Worm (Caenorhabditis elegans) whole organism, L4 larva: Measurements from ENCODE around the gene hda-2.

Experiments
- T20F7.1 ChIP-seq: fragments of 200-800 bp; sonication (Bioruptor generic); optimal IDR thresholded peaks from 2 replicates; lab custom pipeline; 2018; ENCODE audit warnings: mild to moderate bottlenecking, missing genetic modification characterization, missing compliant biosample characterization
- Y105C5A.15 ChIP-seq: fragments of 200-800 bp; sonication (Bioruptor generic); IDR thresholded peaks from 2 replicates; pipeline ENCODE4 v1.3.6; 2022; ENCODE audit warnings: missing genetic modification characterization, missing compliant biosample characterization
- Y48G9A.11 ChIP-seq: fragments of 200-800 bp; sonication (Bioruptor generic); IDR thresholded peaks from 2 replicates; pipeline ENCODE4 v1.3.6; 2022; ENCODE audit warnings: missing genetic modification reagents, missing genetic modification characterization, missing compliant biosample characterization
- Y5F2A.4 ChIP-seq: fragments of 200-800 bp; sonication (Bioruptor generic); optimal IDR thresholded peaks from 2 replicates; lab custom pipeline; 2018; ENCODE audit warnings: mild to moderate bottlenecking, missing genetic modification characterization, missing compliant biosample characterization
- Y75B8A.6 ChIP-seq: fragments of 200-800 bp; sonication (Bioruptor generic); IDR thresholded peaks from 2 replicates; pipeline ENCODE4 v1.3.6; 2022; ENCODE audit warnings: missing genetic modification reagents, missing genetic modification characterization, missing compliant biosample characterization
- aha-1 ChIP-seq: fragments of 150-350 bp; peaks from one replicate; lab custom pipeline; 2014; ENCODE audit warnings: missing biosample characterization, missing genetic modification characterization
- attf-4 ChIP-seq: sonication (generic microtip); optimal IDR thresholded peaks from 3 replicates; lab custom pipeline; 2017; ENCODE audit warnings: missing biosample characterization, missing genetic modification characterization
- ceh-32 ChIP-seq: sonication (generic microtip); optimal IDR thresholded peaks from 2 replicates; lab custom pipeline; 2016; ENCODE audit warnings: mild to moderate bottlenecking, missing genetic modification characterization, missing compliant biosample characterization; ENCODE audit not compliant: poor library complexity
- dmd-6 ChIP-seq: fragments of 200-800 bp; sonication (Bioruptor generic); IDR thresholded peaks from 2 replicates; pipeline ENCODE4 v1.3.6; 2022; ENCODE audit warnings: missing genetic modification reagents, missing genetic modification characterization, missing compliant biosample characterization
- dmd-8 ChIP-seq: fragments of 200-800 bp; sonication (Bioruptor generic); IDR thresholded peaks from 2 replicates; pipeline ENCODE4 v1.3.6; 2022; ENCODE audit warnings: missing genetic modification characterization, missing compliant biosample characterization
- dpl-1 ChIP-seq: fragments of 150-350 bp; optimal IDR thresholded peaks from 2 replicates; lab custom pipeline; 2014; ENCODE audit warnings: missing biosample characterization, missing genetic modification reagents, missing genetic modification characterization
- fkh-10 ChIP-seq: fragments of 150-350 bp; optimal IDR thresholded peaks from 2 replicates; lab custom pipeline; 2014; ENCODE audit warnings: missing biosample characterization, missing genetic modification reagents, missing genetic modification characterization
- gei-8 ChIP-seq: fragments of 200-800 bp; sonication (Bioruptor generic); optimal IDR thresholded peaks from 2 replicates; lab custom pipeline; 2018; ENCODE audit warnings: mild to moderate bottlenecking, missing genetic modification characterization, missing compliant biosample characterization
- hif-1 ChIP-seq, 2 experiments: sonication (generic microtip); optimal IDR thresholded peaks; 2 replicates each; lab custom pipeline; 2016 to 2017; ENCODE audit warnings: missing compliant biosample characterization in 2 of 2, missing genetic modification characterization in 2 of 2, missing genetic modification reagents in 2 of 2, missing genotype in 2 of 2, mild to moderate bottlenecking in 1 of 2
- hlh-30 ChIP-seq: sonication (generic microtip); optimal IDR thresholded peaks from 2 replicates; lab custom pipeline; 2017; ENCODE audit warnings: antibody characterized with exemption, mild to moderate bottlenecking, missing genetic modification characterization, missing compliant biosample characterization; ENCODE audit not compliant: insufficient read depth
- hmg-1.1 ChIP-seq: fragments of 200-800 bp; sonication (Bioruptor generic); IDR thresholded peaks from 2 replicates; pipeline ENCODE4 v1.3.6; 2022; ENCODE audit warnings: missing genetic modification reagents, missing genetic modification characterization, missing compliant biosample characterization
- lin-38 ChIP-seq: fragments of 200-800 bp; sonication (Bioruptor generic); IDR thresholded peaks from 2 replicates; pipeline ENCODE4 v1.3.6; 2022; ENCODE audit warnings: missing genetic modification reagents, missing genetic modification characterization, missing compliant biosample characterization
- lir-3 ChIP-seq: sonication (generic microtip); optimal IDR thresholded peaks from 2 replicates; lab custom pipeline; 2016; ENCODE audit warnings: mild to moderate bottlenecking, missing genetic modification characterization, missing compliant biosample characterization
- lsy-2 ChIP-seq, 2 experiments: fragments of 150-350 bp in 1 of 2; sonication (generic microtip) in 1 of 2; optimal IDR thresholded peaks; 2 replicates each; lab custom pipeline; 2014 to 2017; ENCODE audit warnings: missing biosample characterization in 2 of 2, missing genetic modification characterization in 2 of 2
- madf-9 ChIP-seq: fragments of 200-800 bp; sonication (Bioruptor generic); conservative IDR thresholded peaks from 2 replicates; pipeline ENCODE4 v1.3.6; 2022; ENCODE audit warnings: missing genetic modification reagents, missing genetic modification characterization, missing compliant biosample characterization
- mdl-1 ChIP-seq, 2 experiments: fragments of 150-350 bp in 1 of 2; sonication (generic microtip) in 1 of 2; optimal IDR thresholded peaks; 2 replicates each; lab custom pipeline; 2014 to 2017; ENCODE audit warnings: missing biosample characterization in 2 of 2, missing genetic modification characterization in 2 of 2
- mep-1 ChIP-seq: fragments of 150-350 bp; sonication (generic microtip); optimal IDR thresholded peaks from 3 replicates; lab custom pipeline; 2014; ENCODE audit warnings: missing biosample characterization, missing genetic modification characterization
- mes-2 ChIP-seq: sonication (generic microtip); optimal IDR thresholded peaks from 2 replicates; lab custom pipeline; 2016; ENCODE audit warnings: missing genotype, mild to moderate bottlenecking, missing genetic modification characterization, missing compliant biosample characterization; ENCODE audit not compliant: poor library complexity, severe bottlenecking
- mxl-2 ChIP-seq: fragments of 200-800 bp; sonication (Bioruptor generic); conservative IDR thresholded peaks from 2 replicates; pipeline ENCODE4 v1.3.6; 2022; ENCODE audit warnings: missing genetic modification reagents, missing genetic modification characterization, missing compliant biosample characterization
- nhr-6 ChIP-seq: fragments of 150-350 bp; optimal IDR thresholded peaks from 2 replicates; lab custom pipeline; 2014; ENCODE audit warnings: missing biosample characterization, missing genetic modification characterization
- set-16 ChIP-seq: fragments of 200-800 bp; sonication (Bioruptor generic); IDR thresholded peaks from 2 replicates; pipeline ENCODE4 v1.3.6; 2022; ENCODE audit warnings: missing genetic modification reagents, missing genetic modification characterization, missing compliant biosample characterization
- snpc-1.2 ChIP-seq: fragments of 200-800 bp; sonication (Bioruptor generic); IDR thresholded peaks from 2 replicates; pipeline ENCODE4 v1.3.6; 2022; ENCODE audit warnings: missing genetic modification reagents, missing genetic modification characterization, missing compliant biosample characterization
- spr-3 ChIP-seq: fragments of 200-800 bp; sonication (Bioruptor generic); optimal IDR thresholded peaks from 2 replicates; lab custom pipeline; 2018; ENCODE audit warnings: mild to moderate bottlenecking, missing genetic modification characterization, missing compliant biosample characterization
- unc-62 ChIP-seq, 3 experiments: fragments of 150-350 bp in 1 of 3; sonication (generic microtip); optimal IDR thresholded peaks in 2 of 3; peaks in 1 of 3; 1 replicate in 1 of 3; 2 replicates in 2 of 3; lab custom pipeline; 2014 to 2017; ENCODE audit warnings: missing biosample characterization in 3 of 3, missing genetic modification characterization in 3 of 3, missing genetic modification reagents in 3 of 3, missing genotype in 1 of 3
- zip-11 ChIP-seq: fragments of 200-800 bp; sonication (Bioruptor generic); IDR thresholded peaks from 2 replicates; pipeline ENCODE4 v1.3.6; 2022; ENCODE audit warnings: missing genetic modification characterization, missing compliant biosample characterization

Gene hda-2

DNA sequence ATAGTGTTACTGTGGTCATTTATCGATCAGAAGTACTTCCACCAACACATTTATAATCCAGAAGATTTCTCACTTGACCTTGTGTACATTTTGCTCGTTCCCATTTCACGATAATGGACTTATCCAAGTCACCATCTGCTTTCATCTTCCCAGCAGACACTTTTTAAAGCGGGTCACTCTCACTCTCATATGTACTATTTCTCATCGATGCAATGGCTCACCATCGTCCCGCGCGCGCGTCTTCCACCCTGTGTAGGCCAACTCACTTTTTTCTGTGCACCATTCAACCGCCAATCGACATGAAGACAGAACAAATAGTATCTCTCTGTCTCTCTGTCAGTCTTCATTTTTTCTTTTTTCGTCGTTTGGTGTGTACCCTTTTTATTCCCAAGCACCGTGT lies 29.8 kb upstream of the hda-2 start:
- TF ChIP-seq dmd-8 (GFP tag; lab: Robert Waterston, UW), result no peak
- peak in 1 of 2 experiments; percentile 7 for TF ChIP-seq unc-62 (GFP tag; optimal IDR thresholded peaks at IDR 0.05 in 1 of 2; lab: Kevin White, UChicago)
- no peak for TF ChIP-seq unc-62 (tag; optimal IDR thresholded peaks at IDR 0.05; lab: Kevin White, UChicago)
- no peak for TF ChIP-seq Y105C5A.15 (GFP tag; lab: Robert Waterston, UW)
- TF ChIP-seq set-16, result no peak

DNA sequence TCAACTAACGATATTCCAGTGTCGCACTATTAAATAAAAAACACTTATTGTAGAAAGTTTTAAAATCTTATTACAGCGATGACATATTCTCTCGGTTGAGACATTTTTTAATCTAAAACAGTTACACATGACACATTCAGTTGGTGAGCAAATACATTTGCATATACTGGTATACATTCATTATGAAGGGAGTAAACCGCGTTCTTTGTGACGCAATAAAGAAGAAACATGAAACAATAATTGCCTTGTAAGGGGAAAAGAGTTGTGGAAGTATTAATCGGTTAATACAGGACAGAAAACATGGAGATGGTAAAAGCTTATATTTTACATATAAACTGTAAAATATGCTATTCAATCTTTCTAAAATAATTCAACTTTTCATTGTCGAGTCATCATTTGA lies 29.0 kb upstream of the hda-2 start:
- TF ChIP-seq aha-1 (peak; percentile 88), fkh-10 (GFP tag; lab: Kevin White, UChicago) (no peak)
- TF ChIP-seq, all 104 proteins: peak for 1

DNA sequence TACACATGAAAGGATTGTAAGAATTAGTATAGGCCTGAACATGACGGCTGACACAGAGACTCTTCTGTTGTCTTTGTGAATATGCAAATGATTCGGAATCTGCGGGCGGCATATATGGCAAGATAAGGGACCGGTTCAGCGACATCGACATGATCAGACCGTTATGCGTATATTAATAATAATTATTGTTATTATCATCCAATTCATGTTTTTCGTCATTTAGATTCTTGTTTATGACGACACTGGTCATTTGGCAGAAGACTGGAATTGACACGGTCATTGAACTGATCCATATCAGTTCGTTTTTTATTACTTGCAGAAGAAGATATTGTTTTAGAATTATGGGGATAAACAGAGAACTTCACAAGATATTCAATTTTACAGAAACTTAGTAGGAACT lies 28.1 kb upstream of the hda-2 start, which contains the start of gene mtre-1:
Gene mtre-1 (minus strand): TSS at position 101 of the 400 bp plus-strand sequence.
- no peak for TF ChIP-seq attf-4 (tag; lab: Kevin White, UChicago)
- TF ChIP-seq unc-62 (GFP tag; optimal IDR thresholded peaks at IDR 0.05 in 1 of 2; lab: Kevin White, UChicago), result peak in 1 of 2 experiments; percentile 15
- no peak for TF ChIP-seq unc-62 (tag; optimal IDR thresholded peaks at IDR 0.05; lab: Kevin White, UChicago)

DNA sequence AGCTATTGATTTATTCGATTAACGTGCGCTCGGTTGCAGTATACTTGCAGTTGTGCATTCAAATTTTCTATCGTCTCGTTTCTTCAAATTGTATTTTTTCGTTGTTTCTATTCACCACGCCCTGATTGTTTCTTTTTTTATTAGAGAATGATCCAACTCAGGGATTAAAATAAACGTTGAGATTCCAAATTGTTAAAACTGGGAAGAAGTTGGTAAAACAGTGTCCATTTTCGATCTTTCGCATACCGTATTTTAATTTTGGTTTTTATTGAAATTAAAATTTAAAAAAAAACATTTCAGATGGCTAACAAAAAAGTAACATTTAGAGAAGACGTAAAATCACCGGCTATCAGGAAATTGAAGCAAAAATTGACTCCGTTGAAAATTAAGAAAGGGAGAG lies 24.9 kb upstream of the hda-2 start, which contains the start of gene apn-1:
Gene apn-1 (plus strand): TSS at position 301 of the 400 bp plus-strand sequence.
- TF ChIP-seq gei-8 (no peak), unc-62 (GFP tag; optimal IDR thresholded peaks at IDR 0.05 in 1 of 2; lab: Kevin White, UChicago) (peak in 1 of 2 experiments; percentile 52), unc-62 (tag; optimal IDR thresholded peaks at IDR 0.05; lab: Kevin White, UChicago) (no peak)

DNA sequence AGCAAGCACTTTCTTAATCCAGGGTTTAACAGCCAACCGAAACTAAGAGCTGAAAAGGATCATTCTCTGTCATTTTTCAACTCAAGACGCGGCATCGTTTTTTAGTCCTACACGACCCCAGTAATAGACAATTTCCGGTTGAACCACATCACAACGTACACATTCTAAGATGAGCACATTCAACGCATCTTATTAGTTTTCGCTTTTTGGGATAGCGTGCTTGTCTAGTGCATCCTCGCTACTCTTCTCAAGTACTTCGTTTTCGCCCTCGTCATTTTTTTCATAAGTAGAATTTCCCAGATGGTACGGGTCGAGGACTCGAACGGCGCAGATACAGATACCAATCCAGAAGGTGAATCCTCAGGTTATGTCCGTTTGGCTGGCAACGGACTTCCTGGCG lies 19.9 kb upstream of the hda-2 start, which contains the start of gene T05H10.1:
Gene T05H10.1 (plus strand): TSS at position 301 of the 400 bp plus-strand sequence.
- TF ChIP-seq lir-3 (no peak), zip-11 (GFP tag; lab: Robert Waterston, UW) (no peak), dmd-6 (no peak), Y75B8A.6 (GFP tag; lab: Robert Waterston, UW) (no peak), snpc-1.2 (GFP tag; lab: Robert Waterston, UW) (no peak), Y48G9A.11 (GFP tag; lab: Robert Waterston, UW) (no peak), fkh-10 (GFP tag; lab: Kevin White, UChicago) (no peak), mxl-2 (GFP tag; lab: Robert Waterston, UW) (no peak), hmg-1.1 (GFP tag; lab: Robert Waterston, UW) (no peak), madf-9 (GFP tag; lab: Robert Waterston, UW) (no peak), Y5F2A.4 (no peak), spr-3 (GFP tag; lab: Kevin White, UChicago) (no peak), dpl-1 (GFP tag; lab: Kevin White, UChicago) (no peak), mep-1 (no peak)
- TF ChIP-seq, all 104 proteins: peak for 0

DNA sequence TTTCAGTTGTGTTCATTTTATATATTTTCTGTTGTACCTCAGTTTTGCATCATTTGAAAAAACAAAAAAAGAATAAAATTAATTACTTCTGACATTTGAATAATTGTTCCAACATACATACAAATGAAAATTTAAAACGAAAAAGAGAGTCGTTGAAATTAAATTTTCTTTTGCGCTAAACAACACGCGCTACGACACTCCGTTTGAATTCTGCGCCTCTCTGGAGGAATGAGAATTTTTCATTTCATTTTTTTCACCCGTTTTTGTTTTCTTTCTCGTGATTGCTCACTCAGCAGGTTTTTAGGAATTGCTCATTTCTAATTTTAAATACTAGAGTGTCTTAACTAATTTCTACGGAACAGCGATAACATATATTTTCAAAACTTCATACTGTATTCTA lies 19.3 kb upstream of the hda-2 start:
- peak; percentile 9 for TF ChIP-seq nhr-6 (tag; lab: Kevin White, UChicago)
- peak; percentile 57 for TF ChIP-seq lin-38 (GFP tag; lab: Robert Waterston, UW)
- TF ChIP-seq aha-1, result peak; percentile 50
- peak; percentile 96 for TF ChIP-seq T20F7.1
- TF ChIP-seq zip-11 (GFP tag; lab: Robert Waterston, UW), result no peak
- TF ChIP-seq hlh-30 (tag; lab: Kevin White, UChicago), result peak; percentile 70
- no peak for TF ChIP-seq mdl-1 (tag; optimal IDR thresholded peaks at IDR 0.05; lab: Kevin White, UChicago)
- 0 out of 2 replicates have a peak, but pooled peaks have one; percentile 37 for TF ChIP-seq Y48G9A.11 (GFP tag; lab: Robert Waterston, UW)
- TF ChIP-seq dpl-1 (GFP tag; lab: Kevin White, UChicago), result peak; percentile 26
- peak; percentile 39 for TF ChIP-seq mes-2 (tag; lab: Kevin White, UChicago)
- TF ChIP-seq unc-62 (GFP tag; optimal IDR thresholded peaks at IDR 0.05 in 1 of 2; lab: Kevin White, UChicago), result no peak
- no peak for TF ChIP-seq unc-62 (tag; optimal IDR thresholded peaks at IDR 0.05; lab: Kevin White, UChicago)
- TF ChIP-seq lsy-2 (tag; optimal IDR thresholded peaks at IDR 0.05; lab: Kevin White, UChicago), result peak in 1 of 2 experiments; percentile 74
- TF ChIP-seq hif-1 (tag; optimal IDR thresholded peaks at IDR 0.05; lab: Kevin White, UChicago), result no peak
- no peak for TF ChIP-seq ceh-32
